Worm (Caenorhabditis elegans): Measurements from ENCODE around the gene fahd-1.

Gene fahd-1

ce11 chrIII:7884863-7885262 is 7.2 kb upstream of the fahd-1 start, which contains the start of gene ZK688.11:
Gene ZK688.11 (minus strand): TSS chrIII:7884963.
- TF ChIP-seq ref-1 (GFP tag; conservative IDR thresholded peaks at IDR 0.05): no peak
- no peak for TF ChIP-seq tab-1 (GFP tag; IDR thresholded peaks at IDR 0.05)
- TF ChIP-seq ztf-23 (GFP tag; IDR thresholded peaks at IDR 0.05): no peak
- TF ChIP-seq T22C8.4 (GFP tag; IDR thresholded peaks at IDR 0.05): no peak
- no peak for TF ChIP-seq cog-1 (tag; optimal IDR thresholded peaks at IDR 0.05)
- no peak for TF ChIP-seq klf-2 (GFP tag; conservative IDR thresholded peaks at IDR 0.05)
- TF ChIP-seq med-1 (GFP tag; optimal IDR thresholded peaks at IDR 0.05; ENCODE audit: insufficient read depth): no peak
- TF ChIP-seq flt-1 (GFP tag; IDR thresholded peaks at IDR 0.05): no peak

ce11 chrIII:7889036-7889435 is 3.0 kb upstream of the fahd-1 start:
- TF ChIP-seq T22C8.4 (GFP tag; IDR thresholded peaks at IDR 0.05) (no peak), tab-1 (GFP tag; IDR thresholded peaks at IDR 0.05) (no peak), med-1 (GFP tag; optimal IDR thresholded peaks at IDR 0.05; ENCODE audit: insufficient read depth) (no peak), flt-1 (GFP tag; IDR thresholded peaks at IDR 0.05) (no peak), cog-1 (tag; optimal IDR thresholded peaks at IDR 0.05) (no peak), ztf-29 (GFP tag; IDR thresholded peaks at IDR 0.05) (no peak), ztf-23 (GFP tag; IDR thresholded peaks at IDR 0.05) (no peak), klf-2 (GFP tag; conservative IDR thresholded peaks at IDR 0.05) (no peak)

ce11 chrIII:7892333-7892732 is 277 bp downstream of the fahd-1 start:
- TF ChIP-seq tab-1 (GFP tag; IDR thresholded peaks at IDR 0.05): no peak
- TF ChIP-seq med-1 (GFP tag; optimal IDR thresholded peaks at IDR 0.05; ENCODE audit: insufficient read depth): no peak
- TF ChIP-seq cog-1 (tag; optimal IDR thresholded peaks at IDR 0.05): no peak
- no peak for TF ChIP-seq ref-1 (GFP tag; conservative IDR thresholded peaks at IDR 0.05)
- no peak for TF ChIP-seq flt-1 (GFP tag; IDR thresholded peaks at IDR 0.05)
- TF ChIP-seq ztf-29 (GFP tag; IDR thresholded peaks at IDR 0.05): no peak
- no peak for TF ChIP-seq T22C8.4 (GFP tag; IDR thresholded peaks at IDR 0.05)
- no peak for TF ChIP-seq ztf-23 (GFP tag; IDR thresholded peaks at IDR 0.05)
- TF ChIP-seq klf-2 (GFP tag; conservative IDR thresholded peaks at IDR 0.05): no peak

- TF ChIP-seq med-1 (GFP tag; optimal IDR thresholded peaks at IDR 0.05; ENCODE audit: insufficient read depth): no peak
- no peak for TF ChIP-seq ztf-29 (GFP tag; IDR thresholded peaks at IDR 0.05)
- no peak for TF ChIP-seq klf-2 (GFP tag; conservative IDR thresholded peaks at IDR 0.05)
- no peak for TF ChIP-seq ref-1 (GFP tag; conservative IDR thresholded peaks at IDR 0.05)
- no peak for TF ChIP-seq T22C8.4 (GFP tag; IDR thresholded peaks at IDR 0.05)
Observed at ce11 chrIII:7893224-7893623, 1.2 kb downstream of the fahd-1 start.

- TF ChIP-seq tab-1 (GFP tag; IDR thresholded peaks at IDR 0.05): no peak
- no peak for TF ChIP-seq ref-1 (GFP tag; conservative IDR thresholded peaks at IDR 0.05)
- TF ChIP-seq klf-2 (GFP tag; conservative IDR thresholded peaks at IDR 0.05): no peak
- no peak for TF ChIP-seq ztf-23 (GFP tag; IDR thresholded peaks at IDR 0.05)
- no peak for TF ChIP-seq T22C8.4 (GFP tag; IDR thresholded peaks at IDR 0.05)
- no peak for TF ChIP-seq flt-1 (GFP tag; IDR thresholded peaks at IDR 0.05)
- no peak for TF ChIP-seq ztf-29 (GFP tag; IDR thresholded peaks at IDR 0.05)
- TF ChIP-seq med-1 (GFP tag; optimal IDR thresholded peaks at IDR 0.05; ENCODE audit: insufficient read depth): no peak
- no peak for TF ChIP-seq cog-1 (tag; optimal IDR thresholded peaks at IDR 0.05)
Observed at ce11 chrIII:7894724-7895123, 2.7 kb downstream of the fahd-1 start, which contains the start of gene ZK688.4. Gene ZK688.4 (plus strand): TSS chrIII:7895024.

ce11 chrIII:7896925-7897324 is 4.9 kb downstream of the fahd-1 start, which contains the start of gene ZK688.10:
Gene ZK688.10 (minus strand): TSS chrIII:7897025.
- TF ChIP-seq T22C8.4 (GFP tag; IDR thresholded peaks at IDR 0.05) (no peak), flt-1 (GFP tag; IDR thresholded peaks at IDR 0.05) (no peak), ztf-23 (GFP tag; IDR thresholded peaks at IDR 0.05) (no peak)

- TF ChIP-seq ztf-29 (GFP tag; IDR thresholded peaks at IDR 0.05) (no peak), klf-2 (GFP tag; conservative IDR thresholded peaks at IDR 0.05) (no peak), ztf-23 (GFP tag; IDR thresholded peaks at IDR 0.05) (no peak), tab-1 (GFP tag; IDR thresholded peaks at IDR 0.05) (no peak), T22C8.4 (GFP tag; IDR thresholded peaks at IDR 0.05) (no peak), flt-1 (GFP tag; IDR thresholded peaks at IDR 0.05) (no peak), cog-1 (tag; optimal IDR thresholded peaks at IDR 0.05) (no peak), med-1 (GFP tag; optimal IDR thresholded peaks at IDR 0.05; ENCODE audit: insufficient read depth) (no peak), ref-1 (GFP tag; conservative IDR thresholded peaks at IDR 0.05) (no peak)
Observed at ce11 chrIII:7897733-7898132, 5.7 kb downstream of the fahd-1 start.

ce11 chrIII:7900733-7901132 is 8.7 kb downstream of the fahd-1 start, which contains the start of gene best-24:
Gene best-24 (plus strand): TSS chrIII:7901033.
- TF ChIP-seq klf-2 (GFP tag; conservative IDR thresholded peaks at IDR 0.05) (no peak), med-1 (GFP tag; optimal IDR thresholded peaks at IDR 0.05; ENCODE audit: insufficient read depth) (no peak), ref-1 (GFP tag; conservative IDR thresholded peaks at IDR 0.05) (no peak), tab-1 (GFP tag; IDR thresholded peaks at IDR 0.05) (no peak), ztf-29 (GFP tag; IDR thresholded peaks at IDR 0.05) (no peak), ztf-23 (GFP tag; IDR thresholded peaks at IDR 0.05) (no peak)

ce11 chrIII:7903427-7903826 is 11.4 kb downstream of the fahd-1 start:
- TF ChIP-seq ztf-23 (GFP tag; IDR thresholded peaks at IDR 0.05) (no peak), ref-1 (GFP tag; conservative IDR thresholded peaks at IDR 0.05) (no peak), ztf-29 (GFP tag; IDR thresholded peaks at IDR 0.05) (no peak), T22C8.4 (GFP tag; IDR thresholded peaks at IDR 0.05) (no peak), flt-1 (GFP tag; IDR thresholded peaks at IDR 0.05) (no peak), tab-1 (GFP tag; IDR thresholded peaks at IDR 0.05) (no peak), klf-2 (GFP tag; conservative IDR thresholded peaks at IDR 0.05) (no peak), med-1 (GFP tag; optimal IDR thresholded peaks at IDR 0.05; ENCODE audit: insufficient read depth) (no peak), cog-1 (tag; optimal IDR thresholded peaks at IDR 0.05) (no peak)

- TF ChIP-seq ztf-29 (GFP tag; IDR thresholded peaks at IDR 0.05) (no peak), flt-1 (GFP tag; IDR thresholded peaks at IDR 0.05) (no peak), med-1 (GFP tag; optimal IDR thresholded peaks at IDR 0.05; ENCODE audit: insufficient read depth) (no peak), tab-1 (GFP tag; IDR thresholded peaks at IDR 0.05) (no peak), klf-2 (GFP tag; conservative IDR thresholded peaks at IDR 0.05) (no peak), ref-1 (GFP tag; conservative IDR thresholded peaks at IDR 0.05) (no peak), ztf-23 (GFP tag; IDR thresholded peaks at IDR 0.05) (no peak), cog-1 (tag; optimal IDR thresholded peaks at IDR 0.05) (no peak), T22C8.4 (GFP tag; IDR thresholded peaks at IDR 0.05) (no peak)
Observed at ce11 chrIII:7907515-7907914, 15.5 kb downstream of the fahd-1 start, which contains the start of gene pcp-5. Gene pcp-5 (minus strand): TSS chrIII:7907615.

All from whole organism, midembryonic.